Fruit fly (Drosophila melanogaster) whole organism, pupa: ENCODE results near the gene RNF220.

Experiments used
- CG10348 ChIP-seq: fragments of 200-800 bp; sonication (Bioruptor generic); IDR thresholded peaks from 2 replicates; pipeline ENCODE4 v1.3.6; 2022; ENCODE audit warnings: missing biosample characterization, missing genetic modification characterization
- CG12605 ChIP-seq: fragments of 200-800 bp; sonication (Bioruptor generic); IDR thresholded peaks from 2 replicates; pipeline ENCODE4 v1.3.6; 2022; ENCODE audit warnings: missing biosample characterization, missing genetic modification characterization
- CG13204 ChIP-seq: fragments of 200-800 bp; sonication (Bioruptor generic); optimal IDR thresholded peaks from 2 replicates; lab custom pipeline; 2018; ENCODE audit warnings: missing biosample characterization, mild to moderate bottlenecking, missing genetic modification characterization, moderate library complexity
- CG14655 ChIP-seq: fragments of 200-800 bp; sonication (Bioruptor generic); optimal IDR thresholded peaks from 3 replicates; lab custom pipeline; 2017; ENCODE audit warnings: mild to moderate bottlenecking, missing biosample characterization, missing genetic modification reagents, missing genetic modification characterization
- CG15710 ChIP-seq: fragments of 200-800 bp; sonication (Bioruptor generic); optimal IDR thresholded peaks from 2 replicates; lab custom pipeline; 2018; ENCODE audit warnings: missing biosample characterization, mild to moderate bottlenecking, missing genetic modification characterization, moderate library complexity
- CG17806 ChIP-seq: fragments of 200-800 bp; sonication (Bioruptor generic); optimal IDR thresholded peaks from 2 replicates; lab custom pipeline; 2018; ENCODE audit warnings: missing biosample characterization, mild to moderate bottlenecking, missing genetic modification characterization, moderate library complexity
- CG32121 ChIP-seq: fragments of 200-800 bp; sonication (Bioruptor generic); IDR thresholded peaks from 2 replicates; pipeline ENCODE4 v1.3.6; 2022; ENCODE audit warnings: missing biosample characterization, missing genetic modification characterization
- CG34367 ChIP-seq: fragments of 200-800 bp; sonication (Bioruptor generic); optimal IDR thresholded peaks from 2 replicates; lab custom pipeline; 2018; ENCODE audit warnings: missing biosample characterization, mild to moderate bottlenecking, missing genetic modification characterization
- CG4496 ChIP-seq: fragments of 200-800 bp; sonication (Bioruptor generic); IDR thresholded peaks from 3 replicates; pipeline ENCODE4 v1.3.6; 2022; ENCODE audit warnings: missing biosample characterization, missing genetic modification characterization
- CG8159 ChIP-seq: fragments of 200-800 bp; sonication (Bioruptor generic); optimal IDR thresholded peaks from 3 replicates; lab custom pipeline; 2018; ENCODE audit warnings: missing biosample characterization, mild to moderate bottlenecking, missing genetic modification characterization, moderate library complexity
- CG8301 ChIP-seq: fragments of 200-800 bp; sonication (Bioruptor generic); optimal IDR thresholded peaks from 2 replicates; lab custom pipeline; 2018; ENCODE audit warnings: missing biosample characterization, mild to moderate bottlenecking, missing genetic modification characterization
- CG9948 ChIP-seq: fragments of 200-800 bp; sonication (Bioruptor generic); optimal IDR thresholded peaks from 2 replicates; lab custom pipeline; 2018; ENCODE audit warnings: missing biosample characterization, mild to moderate bottlenecking, missing genetic modification characterization, moderate library complexity
- D1 ChIP-seq: fragments of 200-800 bp; sonication (Bioruptor generic); optimal IDR thresholded peaks from 2 replicates; lab custom pipeline; 2018; ENCODE audit warnings: missing biosample characterization, mild to moderate bottlenecking, missing genetic modification characterization, moderate library complexity
- EcR ChIP-seq: fragments of 200-800 bp; sonication (Bioruptor generic); optimal IDR thresholded peaks from 3 replicates; lab custom pipeline; 2019; ENCODE audit warnings: missing biosample characterization, missing genetic modification characterization, mild to moderate bottlenecking, moderate library complexity, missing genetic modification reagents
- Ets98B ChIP-seq: fragments of 200-800 bp; sonication (Bioruptor generic); IDR thresholded peaks from 2 replicates; pipeline ENCODE4 v1.3.6; 2022; ENCODE audit warnings: missing biosample characterization, missing genetic modification characterization
- Pif1A ChIP-seq: fragments of 200-800 bp; sonication (Bioruptor generic); optimal IDR thresholded peaks from 3 replicates; lab custom pipeline; 2016; ENCODE audit warnings: missing biosample characterization, missing genetic modification characterization
- Pif1B ChIP-seq: fragments of 200-800 bp; sonication (Bioruptor generic); optimal IDR thresholded peaks from 3 replicates; lab custom pipeline; 2016; ENCODE audit warnings: missing biosample characterization, missing genetic modification characterization
- Snoo ChIP-seq: fragments of 200-800 bp; sonication (Bioruptor generic); optimal IDR thresholded peaks from 3 replicates; lab custom pipeline; 2017; ENCODE audit warnings: missing biosample characterization, mild to moderate bottlenecking, missing genetic modification characterization, inconsistent platforms
- fd96Ca ChIP-seq: fragments of 200-800 bp; sonication (Bioruptor generic); IDR thresholded peaks from 3 replicates; pipeline ENCODE4 v1.3.6; 2022; ENCODE audit warnings: missing biosample characterization, missing genetic modification characterization
- gl ChIP-seq: fragments of 200-800 bp; sonication (Bioruptor generic); optimal IDR thresholded peaks from 2 replicates; lab custom pipeline; 2018; ENCODE audit warnings: missing biosample characterization, mild to moderate bottlenecking, missing genetic modification characterization
- rn ChIP-seq: fragments of 200-800 bp; sonication (Bioruptor generic); IDR thresholded peaks from 2 replicates; pipeline ENCODE4 v1.3.6; 2022; ENCODE audit warnings: missing biosample characterization, missing genetic modification characterization

RNF220 gene

dm6 chr3R:22745432-22745831 is 19.2 kb upstream of the RNF220 start, which contains the start of the genes vret and HP1c:
vret (minus strand) TSS chr3R:22745581.
HP1c (plus strand) TSS chr3R:22745620.
- no peak for TF ChIP-seq CG34367 (tag; lab: Kevin White, UChicago)
- no peak for TF ChIP-seq Pif1A
- no peak for TF ChIP-seq CG8301 (tag; lab: Kevin White, UChicago)
- no peak for TF ChIP-seq fd96Ca (GFP tag; lab: Robert Waterston, UW)
- no peak for TF ChIP-seq Pif1B
- TF ChIP-seq CG17806, result no peak
- no peak for TF ChIP-seq CG13204 (GFP tag; lab: Kevin White, UChicago)
- no peak for TF ChIP-seq D1 (tag; lab: Kevin White, UChicago)
- no peak for TF ChIP-seq CG4496
- no peak for TF ChIP-seq CG8159 (tag; lab: Kevin White, UChicago)
- TF ChIP-seq CG9948 (tag; lab: Kevin White, UChicago), result no peak
- no peak for TF ChIP-seq CG32121 (GFP tag; lab: Robert Waterston, UW)
- TF ChIP-seq Ets98B (GFP tag; lab: Robert Waterston, UW), result no peak
- TF ChIP-seq CG14655 (GFP tag; lab: Kevin White, UChicago), result no peak
- no peak for TF ChIP-seq gl (tag; lab: Kevin White, UChicago)
- TF ChIP-seq CG10348, result no peak
- TF ChIP-seq Snoo (tag; lab: Kevin White, UChicago), result no peak
- no peak for TF ChIP-seq EcR (GFP tag; lab: Kevin White, UChicago)

- TF ChIP-seq CG12605 (GFP tag; lab: Robert Waterston, UW), result no peak
- no peak for TF ChIP-seq rn (GFP tag; lab: Robert Waterston, UW)
- TF ChIP-seq CG14655 (GFP tag; lab: Kevin White, UChicago), result no peak
- no peak for TF ChIP-seq CG13204 (GFP tag; lab: Kevin White, UChicago)
- no peak for TF ChIP-seq CG32121 (GFP tag; lab: Robert Waterston, UW)
- TF ChIP-seq Pif1A, result no peak
- no peak for TF ChIP-seq CG17806
- TF ChIP-seq CG8159 (tag; lab: Kevin White, UChicago), result no peak
Observed at dm6 chr3R:22740930-22741329, 14.7 kb upstream of the RNF220 start, which contains the start of the genes Dcr-1 and CG6985. Dcr-1 (minus strand) TSS chr3R:22741091. CG6985 (plus strand) TSS chr3R:22741150.

dm6 chr3R:22733751-22734150 is 7.5 kb upstream of the RNF220 start, which contains the start of gene Takl2:
Takl2 (minus strand) TSS chr3R:22733851.
- no peak for TF ChIP-seq fd96Ca (GFP tag; lab: Robert Waterston, UW)
- no peak for TF ChIP-seq CG17806

dm6 chr3R:22732995-22733394 is 6.8 kb upstream of the RNF220 start:
- no peak for TF ChIP-seq CG10348
- no peak for TF ChIP-seq CG12605 (GFP tag; lab: Robert Waterston, UW)
- no peak for TF ChIP-seq CG15710 (tag; lab: Kevin White, UChicago)
- TF ChIP-seq CG8301 (tag; lab: Kevin White, UChicago), result no peak
- TF ChIP-seq gl (tag; lab: Kevin White, UChicago), result no peak
- TF ChIP-seq CG9948 (tag; lab: Kevin White, UChicago), result no peak
- no peak for TF ChIP-seq CG8159 (tag; lab: Kevin White, UChicago)
- TF ChIP-seq CG17806, result no peak
- no peak for TF ChIP-seq CG32121 (GFP tag; lab: Robert Waterston, UW)
- TF ChIP-seq fd96Ca (GFP tag; lab: Robert Waterston, UW), result no peak
- TF ChIP-seq Snoo (tag; lab: Kevin White, UChicago), result no peak
- no peak for TF ChIP-seq rn (GFP tag; lab: Robert Waterston, UW)
- TF ChIP-seq EcR (GFP tag; lab: Kevin White, UChicago), result no peak
- no peak for TF ChIP-seq CG4496
- TF ChIP-seq D1 (tag; lab: Kevin White, UChicago), result no peak
- no peak for TF ChIP-seq CG34367 (tag; lab: Kevin White, UChicago)
- TF ChIP-seq CG14655 (GFP tag; lab: Kevin White, UChicago), result no peak

- peak; percentile 64 for TF ChIP-seq CG8301 (tag; lab: Kevin White, UChicago)
- TF ChIP-seq gl (tag; lab: Kevin White, UChicago), result no peak
- peak; percentile 80 for TF ChIP-seq CG4496
- TF ChIP-seq CG12605 (GFP tag; lab: Robert Waterston, UW), result peak; percentile 55; the same call in 1 of the 2 replicates
- peak; percentile 27 for TF ChIP-seq CG17806
- TF ChIP-seq CG9948 (tag; lab: Kevin White, UChicago), result peak; percentile 53
- TF ChIP-seq CG10348, result no peak
- no peak for TF ChIP-seq CG8159 (tag; lab: Kevin White, UChicago)
- peak; percentile 31 for TF ChIP-seq CG34367 (tag; lab: Kevin White, UChicago)
- TF ChIP-seq CG14655 (GFP tag; lab: Kevin White, UChicago), result no peak
- peak; percentile 70 for TF ChIP-seq Ets98B (GFP tag; lab: Robert Waterston, UW)
- TF ChIP-seq CG32121 (GFP tag; lab: Robert Waterston, UW), result peak; percentile 51; the same call in 1 of the 2 replicates
- TF ChIP-seq fd96Ca (GFP tag; lab: Robert Waterston, UW), result no peak
- TF ChIP-seq CG13204 (GFP tag; lab: Kevin White, UChicago), result no peak
- TF ChIP-seq Pif1B, result no peak
- no peak for TF ChIP-seq Pif1A
- no peak for TF ChIP-seq EcR (GFP tag; lab: Kevin White, UChicago)
- no peak for TF ChIP-seq CG15710 (tag; lab: Kevin White, UChicago)
- TF ChIP-seq rn (GFP tag; lab: Robert Waterston, UW), result 0 out of 2 replicates have a peak, but pooled peaks have one; percentile 6
- TF ChIP-seq Snoo (tag; lab: Kevin White, UChicago), result no peak
Observed at dm6 chr3R:22727857-22728256, 1.6 kb upstream of the RNF220 start.

dm6 chr3R:22727456-22727833 is 1.2 kb upstream of the RNF220 start:
- TF ChIP-seq Snoo (tag; lab: Kevin White, UChicago) (no peak), D1 (tag; lab: Kevin White, UChicago) (no peak), CG13204 (GFP tag; lab: Kevin White, UChicago) (no peak), Ets98B (GFP tag; lab: Robert Waterston, UW) (no peak), CG10348 (no peak), fd96Ca (GFP tag; lab: Robert Waterston, UW) (no peak), gl (tag; lab: Kevin White, UChicago) (no peak), CG17806 (no peak), CG15710 (tag; lab: Kevin White, UChicago) (no peak), rn (GFP tag; lab: Robert Waterston, UW) (no peak), Pif1B (no peak), CG4496 (no peak), CG14655 (GFP tag; lab: Kevin White, UChicago) (no peak), CG12605 (GFP tag; lab: Robert Waterston, UW) (no peak), CG9948 (tag; lab: Kevin White, UChicago) (no peak), CG8301 (tag; lab: Kevin White, UChicago) (no peak), CG34367 (tag; lab: Kevin White, UChicago) (no peak), EcR (GFP tag; lab: Kevin White, UChicago) (no peak), CG32121 (GFP tag; lab: Robert Waterston, UW) (no peak)
